Fruit fly (Drosophila melanogaster): Measurements from ENCODE around the gene CG7707.

dm6 chr3L:17253887-17254581 is 10.8 kb downstream of the CG7707 start, which contains the start of gene CG6497:
- TF ChIP-seq CG8478 (optimal IDR thresholded peaks at IDR 0.05) (no peak), CTCF (optimal IDR thresholded peaks at IDR 0.05) (no peak)

Measured in S2 (cell line).